Fruit fly (Drosophila melanogaster) whole organism, embryonic: ENCODE results near the gene dysc.
A peak's percentile ranks its signal among the peaks of the same experiment; 100 is the strongest.

Experiments
- Atf6 ChIP-seq: fragments of 200-800 bp; sonication (Bioruptor generic); IDR thresholded peaks from 2 replicates; pipeline ENCODE4 v1.3.6; 2022; ENCODE audit warnings: missing biosample characterization, missing genetic modification characterization
- CG10147 ChIP-seq: fragments of 200-800 bp; sonication (Bioruptor generic); optimal IDR thresholded peaks from 2 replicates; lab custom pipeline; 2019; ENCODE audit warnings: missing biosample characterization, mild to moderate bottlenecking, missing genetic modification characterization, moderate library complexity
- CG10321 ChIP-seq: fragments of 200-800 bp; sonication (Bioruptor generic); IDR thresholded peaks from 2 replicates; pipeline ENCODE4 v1.3.6; 2022; ENCODE audit warnings: missing biosample characterization, missing genetic modification characterization
- CG10366 ChIP-seq: fragments of 200-800 bp; sonication (Bioruptor generic); IDR thresholded peaks from 2 replicates; pipeline ENCODE4 v1.3.6; 2022; ENCODE audit warnings: missing biosample characterization, missing genetic modification characterization
- CG11398 ChIP-seq: fragments of 200-800 bp; sonication (Bioruptor generic); optimal IDR thresholded peaks from 2 replicates; lab custom pipeline; 2016; ENCODE audit warnings: missing biosample characterization, missing genetic modification characterization
- CG11456 ChIP-seq: fragments of 200-800 bp; sonication (Bioruptor generic); IDR thresholded peaks from 3 replicates; pipeline ENCODE4 v1.3.6; 2022; ENCODE audit warnings: missing biosample characterization, missing genetic modification characterization
- CG11695 ChIP-seq: fragments of 200-800 bp; sonication (Bioruptor generic); IDR thresholded peaks from 3 replicates; pipeline ENCODE4 v1.3.6; 2022; ENCODE audit warnings: missing biosample characterization, missing genetic modification characterization
- CG11696 ChIP-seq: fragments of 200-800 bp; sonication (Bioruptor generic); IDR thresholded peaks from 2 replicates; pipeline ENCODE4 v1.3.6; 2022; ENCODE audit warnings: missing biosample characterization, missing genetic modification characterization
- CG11723 ChIP-seq: fragments of 200-800 bp; sonication (Bioruptor generic); optimal IDR thresholded peaks from 2 replicates; lab custom pipeline; 2017; ENCODE audit warnings: missing biosample characterization, mild to moderate bottlenecking, missing genetic modification characterization
- CG12155 ChIP-seq: fragments of 200-800 bp; sonication (Bioruptor generic); optimal IDR thresholded peaks from 3 replicates; lab custom pipeline; 2016; ENCODE audit warnings: missing biosample characterization, missing genetic modification characterization
- CG13775 ChIP-seq: fragments of 200-800 bp; sonication (Bioruptor generic); optimal IDR thresholded peaks from 3 replicates; lab custom pipeline; 2017; ENCODE audit warnings: missing biosample characterization, mild to moderate bottlenecking, missing genetic modification characterization
- CG14050 ChIP-seq: fragments of 200-800 bp; sonication (Bioruptor generic); IDR thresholded peaks from 3 replicates; pipeline ENCODE4 v1.3.6; 2022; ENCODE audit warnings: missing biosample characterization, missing genetic modification characterization
- CG15479 ChIP-seq: fragments of 200-800 bp; sonication (Bioruptor generic); optimal IDR thresholded peaks from 3 replicates; lab custom pipeline; 2019; ENCODE audit warnings: missing biosample characterization, mild to moderate bottlenecking, missing genetic modification characterization, moderate library complexity
- CG15696 ChIP-seq: fragments of 200-800 bp; sonication (Bioruptor generic); optimal IDR thresholded peaks from 2 replicates; lab custom pipeline; 2019; ENCODE audit warnings: missing biosample characterization, mild to moderate bottlenecking, missing genetic modification characterization, moderate library complexity
- CG16815 ChIP-seq: fragments of 200-800 bp; sonication (Bioruptor generic); optimal IDR thresholded peaks from 3 replicates; lab custom pipeline; 2017; ENCODE audit warnings: missing biosample characterization, mild to moderate bottlenecking, missing genetic modification characterization
- CG16863 ChIP-seq: fragments of 200-800 bp; sonication (Bioruptor generic); optimal IDR thresholded peaks from 3 replicates; lab custom pipeline; 2016; ENCODE audit warnings: missing biosample characterization, missing genetic modification characterization
- CG18476 ChIP-seq: fragments of 200-800 bp; sonication (Bioruptor generic); optimal IDR thresholded peaks from 2 replicates; lab custom pipeline; 2016; ENCODE audit warnings: missing biosample characterization, mild to moderate bottlenecking, missing genetic modification characterization
- CG18764 ChIP-seq: fragments of 200-800 bp; sonication (Bioruptor generic); optimal IDR thresholded peaks from 3 replicates; lab custom pipeline; 2016; ENCODE audit warnings: missing biosample characterization, missing genetic modification characterization
- CG31388 ChIP-seq: fragments of 200-800 bp; sonication (Bioruptor generic); optimal IDR thresholded peaks from 2 replicates; lab custom pipeline; 2016; ENCODE audit warnings: missing biosample characterization, missing genetic modification characterization
- CG32767 ChIP-seq: fragments of 200-800 bp; sonication (Bioruptor generic); IDR thresholded peaks from 2 replicates; pipeline ENCODE4 v1.3.6; 2022; ENCODE audit warnings: missing biosample characterization, missing genetic modification characterization
- CG33213 ChIP-seq: fragments of 200-800 bp; sonication (Bioruptor generic); optimal IDR thresholded peaks from 3 replicates; lab custom pipeline; 2016; ENCODE audit warnings: missing biosample characterization, missing genetic modification characterization
- CG42726 ChIP-seq: fragments of 200-800 bp; sonication (Bioruptor generic); IDR thresholded peaks from 2 replicates; pipeline ENCODE4 v1.3.6; 2022; ENCODE audit warnings: missing biosample characterization, missing genetic modification characterization; ENCODE audit not compliant: partially characterized antibody
- CG6175 ChIP-seq: fragments of 200-800 bp; sonication (Bioruptor generic); IDR thresholded peaks from 3 replicates; pipeline ENCODE4 v1.3.6; 2022; ENCODE audit warnings: missing biosample characterization, missing genetic modification characterization
- CG7357 ChIP-seq: fragments of 200-800 bp; sonication (Bioruptor generic); IDR thresholded peaks from 3 replicates; pipeline ENCODE4 v1.3.6; 2022; ENCODE audit warnings: missing biosample characterization, missing genetic modification characterization
- CG9215 ChIP-seq: fragments of 200-800 bp; sonication (Bioruptor generic); IDR thresholded peaks from 2 replicates; pipeline ENCODE4 v1.3.6; 2022; ENCODE audit warnings: missing biosample characterization, missing genetic modification characterization
- CG9437 ChIP-seq: fragments of 200-800 bp; sonication (Bioruptor generic); optimal IDR thresholded peaks from 2 replicates; lab custom pipeline; 2018; ENCODE audit warnings: missing biosample characterization, mild to moderate bottlenecking, missing genetic modification characterization
- CG9609 ChIP-seq: fragments of 200-800 bp; sonication (Bioruptor generic); optimal IDR thresholded peaks from 3 replicates; lab custom pipeline; 2016; ENCODE audit warnings: missing biosample characterization, missing genetic modification characterization
- CG9727 ChIP-seq: fragments of 200-800 bp; sonication (Bioruptor generic); optimal IDR thresholded peaks from 3 replicates; lab custom pipeline; 2017; ENCODE audit warnings: missing biosample characterization, mild to moderate bottlenecking, missing genetic modification characterization
- CkIIα-i1 ChIP-seq: fragments of 200-800 bp; sonication (Bioruptor generic); IDR thresholded peaks from 2 replicates; pipeline ENCODE4 v1.3.6; 2022; ENCODE audit warnings: missing biosample characterization, missing genetic modification characterization
- D19A ChIP-seq: fragments of 200-800 bp; optimal IDR thresholded peaks from 3 replicates; lab custom pipeline; 2019; ENCODE audit warnings: missing biosample characterization, mild to moderate bottlenecking, missing genetic modification characterization, moderate library complexity
- HHEX ChIP-seq: fragments of 200-800 bp; sonication (Bioruptor generic); optimal IDR thresholded peaks from 3 replicates; lab custom pipeline; 2017; ENCODE audit warnings: missing biosample characterization, mild to moderate bottlenecking, missing genetic modification characterization, missing genetic modification reagents
- Hr3 ChIP-seq: fragments of 200-800 bp; sonication (Bioruptor generic); optimal IDR thresholded peaks from 3 replicates; lab custom pipeline; 2016; ENCODE audit warnings: missing biosample characterization, missing genetic modification characterization
- Jarid2 ChIP-seq: fragments of 200-800 bp; sonication (Bioruptor generic); optimal IDR thresholded peaks from 3 replicates; lab custom pipeline; 2017; ENCODE audit warnings: mild to moderate bottlenecking, missing biosample characterization, missing genetic modification reagents, missing genetic modification characterization
- Lpt ChIP-seq: fragments of >200 bp; optimal IDR thresholded peaks from 2 replicates; lab custom pipeline; 2018; ENCODE audit warnings: missing biosample characterization, missing genetic modification characterization
- NK7.1 ChIP-seq: fragments of 200-800 bp; sonication (Bioruptor generic); optimal IDR thresholded peaks from 3 replicates; lab custom pipeline; 2016; ENCODE audit warnings: missing biosample characterization, missing genetic modification characterization
- ap ChIP-seq: fragments of 200-800 bp; sonication (Bioruptor generic); IDR thresholded peaks from 2 replicates; pipeline ENCODE4 v1.3.6; 2022; ENCODE audit warnings: missing biosample characterization, missing genetic modification characterization
- bbx ChIP-seq: fragments of 200-800 bp; sonication (Bioruptor generic); IDR thresholded peaks from 2 replicates; pipeline ENCODE4 v1.3.6; 2022; ENCODE audit warnings: missing biosample characterization, missing genetic modification characterization; ENCODE audit not compliant: partially characterized antibody
- cato ChIP-seq: fragments of 200-800 bp; sonication (Bioruptor generic); optimal IDR thresholded peaks from 2 replicates; lab custom pipeline; 2016; ENCODE audit warnings: missing biosample characterization, missing genetic modification characterization, borderline replicate concordance
- chif ChIP-seq, 2 experiments: fragments of 200-800 bp; sonication (Bioruptor generic); optimal IDR thresholded peaks; 3 replicates each; lab custom pipeline; 2016; ENCODE audit warnings: missing biosample characterization in 2 of 2, missing genetic modification characterization in 2 of 2
- crol ChIP-seq: fragments of 200-800 bp; sonication (Bioruptor generic); IDR thresholded peaks from 2 replicates; pipeline ENCODE4 v1.3.6; 2022; ENCODE audit warnings: missing biosample characterization, missing genetic modification characterization
- crp ChIP-seq, 2 experiments: fragments of 200-800 bp; sonication (Bioruptor generic); optimal IDR thresholded peaks; 2 replicates in 1 of 2; 3 replicates in 1 of 2; lab custom pipeline; 2017; ENCODE audit warnings: missing biosample characterization in 2 of 2, missing genetic modification characterization in 2 of 2, mild to moderate bottlenecking in 1 of 2, moderate library complexity in 1 of 2
- dmrt99B ChIP-seq: fragments of 200-800 bp; sonication (Bioruptor generic); optimal IDR thresholded peaks from 2 replicates; lab custom pipeline; 2018; ENCODE audit warnings: missing biosample characterization, mild to moderate bottlenecking, missing genetic modification characterization, moderate library complexity
- ems ChIP-seq: fragments of 200-800 bp; sonication (Bioruptor generic); optimal IDR thresholded peaks from 3 replicates; lab custom pipeline; 2016; ENCODE audit warnings: missing biosample characterization, missing genetic modification characterization
- ftz-f1 ChIP-seq: fragments of 200-800 bp; sonication (Bioruptor generic); optimal IDR thresholded peaks from 2 replicates; lab custom pipeline; 2016; ENCODE audit warnings: missing biosample characterization, missing genetic modification characterization
- inv ChIP-seq: fragments of 200-800 bp; sonication (Bioruptor generic); IDR thresholded peaks from 2 replicates; pipeline ENCODE4 v1.3.6; 2022; ENCODE audit warnings: missing biosample characterization, missing genetic modification characterization; ENCODE audit not compliant: partially characterized antibody
- mld ChIP-seq: fragments of 200-800 bp; sonication (Bioruptor generic); IDR thresholded peaks from 3 replicates; pipeline ENCODE4 v1.3.6; 2022; ENCODE audit warnings: missing biosample characterization, missing genetic modification characterization; ENCODE audit not compliant: partially characterized antibody
- slou ChIP-seq: fragments of 200-800 bp; sonication (Bioruptor generic); optimal IDR thresholded peaks from 3 replicates; lab custom pipeline; 2016; ENCODE audit warnings: missing biosample characterization, missing genetic modification characterization
- stc ChIP-seq: fragments of 200-800 bp; sonication (Bioruptor generic); IDR thresholded peaks from 2 replicates; pipeline ENCODE4 v1.3.6; 2022; ENCODE audit warnings: missing biosample characterization, missing genetic modification characterization
- sug ChIP-seq: fragments of 200-800 bp; optimal IDR thresholded peaks from 2 replicates; lab custom pipeline; 2019; ENCODE audit warnings: missing biosample characterization, mild to moderate bottlenecking, missing genetic modification characterization, moderate library complexity
- tin ChIP-seq: fragments of 200-800 bp; sonication (Bioruptor generic); optimal IDR thresholded peaks from 3 replicates; lab custom pipeline; 2016; ENCODE audit warnings: missing biosample characterization, missing genetic modification characterization
- tup ChIP-seq: fragments of 200-800 bp; sonication (Bioruptor generic); optimal IDR thresholded peaks from 2 replicates; lab custom pipeline; 2016; ENCODE audit warnings: missing biosample characterization, mild to moderate bottlenecking, missing genetic modification characterization, moderate library complexity
- twi ChIP-seq: fragments of 200-800 bp; optimal IDR thresholded peaks from 2 replicates; lab custom pipeline; 2019; ENCODE audit warnings: missing biosample characterization, mild to moderate bottlenecking, missing genetic modification characterization, moderate library complexity

The dysc gene

dm6 chr3L:13905515-13905914, 2.5 kb upstream of the dysc start (continued):
- TF ChIP-seq CG16863 (GFP tag; lab: Kevin White, UChicago), result no peak
- TF ChIP-seq crp (GFP tag; optimal IDR thresholded peaks at IDR 0.05; lab: Kevin White, UChicago), result no peak
- no peak for TF ChIP-seq tup
- peak; percentile 16 for TF ChIP-seq CG18764 (GFP tag; lab: Kevin White, UChicago)
- TF ChIP-seq CG7357 (GFP tag; lab: Robert Waterston, UW), result peak; percentile 32; the same call in 1 of the 3 replicates
- peak; percentile 67 for TF ChIP-seq CG9727
- no peak for TF ChIP-seq bbx (GFP tag; lab: Robert Waterston, UW)
- TF ChIP-seq mld (GFP tag; lab: Robert Waterston, UW), result no peak
- TF ChIP-seq CG32767, result peak; percentile 30; the same call in 1 of the 2 replicates
- TF ChIP-seq Hr3, result peak; percentile 44
- TF ChIP-seq tin, result peak; percentile 43
- TF ChIP-seq CG10321 (GFP tag; lab: Robert Waterston, UW), result no peak
- TF ChIP-seq CG33213 (GFP tag; lab: Kevin White, UChicago), result no peak
- peak; percentile 47 for TF ChIP-seq CG9437 (GFP tag; lab: Kevin White, UChicago)
- TF ChIP-seq CG9215, result no peak
- no peak for TF ChIP-seq slou (GFP tag; lab: Kevin White, UChicago)
- TF ChIP-seq CG11398 (GFP tag; lab: Kevin White, UChicago), result no peak
- no peak for TF ChIP-seq chif (GFP tag; optimal IDR thresholded peaks at IDR 0.05; lab: Kevin White, UChicago)
- TF ChIP-seq inv, result no peak
- TF ChIP-seq Atf6, result peak; percentile 61
- TF ChIP-seq crol (GFP tag; lab: Robert Waterston, UW), result no peak
- TF ChIP-seq CG11456 (GFP tag; lab: Robert Waterston, UW), result no peak
- peak; percentile 68 for TF ChIP-seq HHEX (GFP tag; lab: Kevin White, UChicago)
- TF ChIP-seq ftz-f1 (GFP tag; lab: Kevin White, UChicago), result no peak
- TF ChIP-seq twi (tag; lab: Kevin White, UChicago), result no peak
- TF ChIP-seq CG11695 (GFP tag; lab: Robert Waterston, UW), result peak; percentile 71; the same call in 2 of the 3 replicates
- TF ChIP-seq Lpt (GFP tag; lab: Kevin White, UChicago), result no peak
- TF ChIP-seq ems (GFP tag; lab: Kevin White, UChicago), result no peak
- TF ChIP-seq CG11723 (GFP tag; lab: Kevin White, UChicago), result no peak
- peak; percentile 84 for TF ChIP-seq dmrt99B (tag; lab: Kevin White, UChicago)
- no peak for TF ChIP-seq CG15479 (GFP tag; lab: Kevin White, UChicago)
- no peak for TF ChIP-seq CG11696 (GFP tag; lab: Robert Waterston, UW)
- no peak for TF ChIP-seq CG9609 (GFP tag; lab: Kevin White, UChicago)
- TF ChIP-seq CG31388 (GFP tag; lab: Kevin White, UChicago), result no peak
- TF ChIP-seq Jarid2 (GFP tag; lab: Kevin White, UChicago), result peak; percentile 22
- TF ChIP-seq CG10366 (GFP tag; lab: Robert Waterston, UW), result no peak; the same call in 1 of the 2 replicates
- TF ChIP-seq ap (GFP tag; lab: Robert Waterston, UW), result no peak
- no peak for TF ChIP-seq CG14050 (GFP tag; lab: Robert Waterston, UW)
- peak; percentile 16 for TF ChIP-seq CG12155
- TF ChIP-seq D19A (tag; lab: Kevin White, UChicago), result peak; percentile 64
- peak; percentile 5 for TF ChIP-seq CG15696 (tag; lab: Kevin White, UChicago)
- no peak for TF ChIP-seq CG6175
- TF ChIP-seq CG13775 (GFP tag; lab: Kevin White, UChicago), result peak; percentile 25
- TF ChIP-seq cato (GFP tag; lab: Kevin White, UChicago), result no peak
- no peak for TF ChIP-seq CkIIα-i1 (GFP tag; lab: Robert Waterston, UW)
- TF ChIP-seq CG42726 (GFP tag; lab: Robert Waterston, UW), result no peak
- TF ChIP-seq CG18476 (GFP tag; lab: Kevin White, UChicago), result no peak
- peak; percentile 51 for TF ChIP-seq sug
- peak; percentile 50; the same call in 1 of the 2 replicates for TF ChIP-seq stc
- TF ChIP-seq CG16815 (GFP tag; lab: Kevin White, UChicago), result no peak
- peak; percentile 84 for TF ChIP-seq CG10147 (GFP tag; lab: Kevin White, UChicago)
- no peak for TF ChIP-seq NK7.1 (GFP tag; lab: Kevin White, UChicago)
